Fruit fly (Drosophila melanogaster) whole organism, embryonic: Measurements from ENCODE around the gene Dlip2.

ENCODE experiments used
- Ada2b ChIP-seq: fragments of 200-800 bp; sonication (Bioruptor generic); IDR thresholded peaks from 2 replicates; pipeline ENCODE4 v1.3.6; 2022; ENCODE audit warnings: missing biosample characterization, missing genetic modification characterization
- Awh ChIP-seq: fragments of 200-800 bp; sonication (Bioruptor generic); IDR thresholded peaks from 2 replicates; pipeline ENCODE4, ENCODE4 v1.3.6; 2022; ENCODE audit warnings: missing biosample characterization, missing genetic modification characterization
- CG10267 ChIP-seq: fragments of 200-800 bp; sonication (Bioruptor generic); optimal IDR thresholded peaks from 2 replicates; lab custom pipeline; 2018; ENCODE audit warnings: missing biosample characterization, mild to moderate bottlenecking, missing genetic modification characterization, moderate library complexity
- CG14014 ChIP-seq: fragments of 200-800 bp; sonication (Bioruptor generic); IDR thresholded peaks from 2 replicates; pipeline ENCODE4 v1.3.6; 2022; ENCODE audit warnings: missing biosample characterization, missing genetic modification characterization
- CG1529 ChIP-seq: fragments of 200-800 bp; sonication (Bioruptor generic); optimal IDR thresholded peaks from 3 replicates; lab custom pipeline; 2018; ENCODE audit warnings: missing biosample characterization, missing genetic modification characterization
- CG15601 ChIP-seq: fragments of 200-800 bp; sonication (Bioruptor generic); optimal IDR thresholded peaks from 3 replicates; lab custom pipeline; 2019; ENCODE audit warnings: missing biosample characterization, mild to moderate bottlenecking, missing genetic modification characterization, moderate library complexity
- CG17186 ChIP-seq: fragments of 200-800 bp; sonication (Bioruptor generic); optimal IDR thresholded peaks from 3 replicates; lab custom pipeline; 2017; ENCODE audit warnings: missing biosample characterization, missing genetic modification reagents, missing genetic modification characterization
- CG17829 ChIP-seq: fragments of 200-800 bp; optimal IDR thresholded peaks from 2 replicates; lab custom pipeline; 2019; ENCODE audit warnings: missing biosample characterization, mild to moderate bottlenecking, missing genetic modification characterization, moderate library complexity
- CG18011 ChIP-seq: fragments of 200-800 bp; sonication (Bioruptor generic); optimal IDR thresholded peaks from 2 replicates; lab custom pipeline; 2017; ENCODE audit warnings: missing biosample characterization, missing genetic modification characterization, mild to moderate bottlenecking, moderate library complexity, missing genotype
- CG3281 ChIP-seq: fragments of 200-800 bp; sonication (Bioruptor generic); optimal IDR thresholded peaks from 3 replicates; lab custom pipeline; 2017; ENCODE audit warnings: missing biosample characterization, mild to moderate bottlenecking, missing genetic modification characterization
- CG34422 ChIP-seq: fragments of 200-800 bp; sonication (Bioruptor generic); IDR thresholded peaks from 3 replicates; pipeline ENCODE4 v1.3.6; 2022; ENCODE audit warnings: missing biosample characterization, missing genetic modification characterization
- CG3995 ChIP-seq: fragments of 200-800 bp; sonication (Bioruptor generic); optimal IDR thresholded peaks from 3 replicates; lab custom pipeline; 2016; ENCODE audit warnings: missing biosample characterization, missing genetic modification characterization
- CG4360 ChIP-seq: fragments of 200-800 bp; sonication (Bioruptor generic); IDR thresholded peaks from 2 replicates; pipeline ENCODE4 v1.3.6; 2022; ENCODE audit warnings: missing biosample characterization, missing genetic modification characterization
- CG5245 ChIP-seq: fragments of 200-800 bp; sonication (Bioruptor generic); optimal IDR thresholded peaks from 3 replicates; lab custom pipeline; 2016; ENCODE audit warnings: missing biosample characterization, missing genetic modification characterization
- CG5953 ChIP-seq: fragments of 200-800 bp; sonication (Bioruptor generic); IDR thresholded peaks from 2 replicates; pipeline ENCODE4 v1.3.6; 2022; ENCODE audit warnings: missing biosample characterization, missing genetic modification characterization
- CG7372 ChIP-seq: fragments of 200-800 bp; sonication (Bioruptor generic); IDR thresholded peaks from 2 replicates; pipeline ENCODE4 v1.3.6; 2022; ENCODE audit warnings: missing biosample characterization, missing genetic modification characterization
- CG7745 ChIP-seq: fragments of 200-800 bp; sonication (Bioruptor generic); optimal IDR thresholded peaks from 2 replicates; lab custom pipeline; 2018; ENCODE audit warnings: missing biosample characterization, mild to moderate bottlenecking, missing genetic modification characterization, moderate library complexity
- CG7963 ChIP-seq: fragments of 200-800 bp; sonication (Bioruptor generic); IDR thresholded peaks from 3 replicates; pipeline ENCODE4 v1.3.6; 2022; ENCODE audit warnings: missing biosample characterization, missing genetic modification characterization; ENCODE audit not compliant: partially characterized antibody
- CG8924 ChIP-seq: fragments of 200-800 bp; optimal IDR thresholded peaks from 3 replicates; lab custom pipeline; 2019; ENCODE audit warnings: missing biosample characterization, mild to moderate bottlenecking, missing genetic modification characterization, moderate library complexity
- Dek ChIP-seq: fragments of 200-800 bp; sonication (Bioruptor generic); optimal IDR thresholded peaks from 3 replicates; lab custom pipeline; 2019; ENCODE audit warnings: missing biosample characterization, mild to moderate bottlenecking, missing genetic modification characterization, moderate library complexity
- ERR ChIP-seq: fragments of 200-800 bp; sonication (Bioruptor generic); optimal IDR thresholded peaks from 2 replicates; lab custom pipeline; 2016; ENCODE audit warnings: missing biosample characterization, missing genetic modification characterization
- Ets65A ChIP-seq: fragments of 200-800 bp; sonication (Bioruptor generic); peaks from one replicate; lab custom pipeline; 2016; ENCODE audit warnings: missing biosample characterization, missing genetic modification characterization
- Fer2 ChIP-seq: fragments of 200-800 bp; sonication (Bioruptor generic); optimal IDR thresholded peaks from 2 replicates; lab custom pipeline; 2018; ENCODE audit warnings: missing biosample characterization, mild to moderate bottlenecking, missing genetic modification characterization, moderate library complexity
- Gsc ChIP-seq: fragments of 200-800 bp; sonication (Bioruptor generic); IDR thresholded peaks from 2 replicates; pipeline ENCODE4 v1.3.6; 2022; ENCODE audit warnings: missing biosample characterization, missing genetic modification characterization
- HHEX ChIP-seq: fragments of 200-800 bp; sonication (Bioruptor generic); optimal IDR thresholded peaks from 3 replicates; lab custom pipeline; 2017; ENCODE audit warnings: missing biosample characterization, mild to moderate bottlenecking, missing genetic modification characterization, missing genetic modification reagents
- HmgZ ChIP-seq: fragments of 200-800 bp; sonication (Bioruptor generic); optimal IDR thresholded peaks from 2 replicates; lab custom pipeline; 2018; ENCODE audit warnings: missing biosample characterization, mild to moderate bottlenecking, missing genetic modification characterization
- Hr3 ChIP-seq: fragments of 200-800 bp; sonication (Bioruptor generic); optimal IDR thresholded peaks from 3 replicates; lab custom pipeline; 2016; ENCODE audit warnings: missing biosample characterization, missing genetic modification characterization
- Hsf ChIP-seq: fragments of 200-800 bp; sonication (Bioruptor generic); optimal IDR thresholded peaks from 3 replicates; lab custom pipeline; 2016; ENCODE audit warnings: missing biosample characterization, missing genetic modification characterization
- Lpt ChIP-seq: fragments of >200 bp; optimal IDR thresholded peaks from 2 replicates; lab custom pipeline; 2018; ENCODE audit warnings: missing biosample characterization, missing genetic modification characterization
- NK7.1 ChIP-seq: fragments of 200-800 bp; sonication (Bioruptor generic); optimal IDR thresholded peaks from 3 replicates; lab custom pipeline; 2016; ENCODE audit warnings: missing biosample characterization, missing genetic modification characterization
- Rx ChIP-seq: fragments of 200-800 bp; sonication (Bioruptor generic); IDR thresholded peaks from 2 replicates; pipeline ENCODE4 v1.3.6; 2022; ENCODE audit warnings: missing biosample characterization, missing genetic modification characterization
- Side ChIP-seq: fragments of 200-800 bp; sonication (Bioruptor generic); optimal IDR thresholded peaks from 2 replicates; lab custom pipeline; 2016; ENCODE audit warnings: missing biosample characterization, missing genetic modification characterization
- Sin3A ChIP-seq: fragments of >200 bp; optimal IDR thresholded peaks from 2 replicates; lab custom pipeline; 2018
- Tbp ChIP-seq: fragments of >200 bp; optimal IDR thresholded peaks from 2 replicates; lab custom pipeline; 2018; ENCODE audit warnings: missing biosample characterization, missing genetic modification characterization
- ac ChIP-seq: fragments of 200-800 bp; sonication (Bioruptor generic); optimal IDR thresholded peaks from 3 replicates; lab custom pipeline; 2017; ENCODE audit warnings: missing biosample characterization, mild to moderate bottlenecking, missing genetic modification characterization
- al ChIP-seq: fragments of 200-800 bp; sonication (Bioruptor generic); IDR thresholded peaks from 2 replicates; pipeline ENCODE4 v1.3.6; 2022; ENCODE audit warnings: missing biosample characterization, missing genetic modification characterization
- bbx ChIP-seq: fragments of 200-800 bp; sonication (Bioruptor generic); IDR thresholded peaks from 2 replicates; pipeline ENCODE4 v1.3.6; 2022; ENCODE audit warnings: missing biosample characterization, missing genetic modification characterization; ENCODE audit not compliant: partially characterized antibody
- cato ChIP-seq: fragments of 200-800 bp; sonication (Bioruptor generic); optimal IDR thresholded peaks from 2 replicates; lab custom pipeline; 2016; ENCODE audit warnings: missing biosample characterization, missing genetic modification characterization, borderline replicate concordance
- dan ChIP-seq: fragments of 200-800 bp; sonication (Bioruptor generic); IDR thresholded peaks from 2 replicates; pipeline ENCODE4 v1.3.6; 2022; ENCODE audit warnings: missing biosample characterization, missing genetic modification characterization
- ewg ChIP-seq: fragments of 200-800 bp; sonication (Bioruptor generic); optimal IDR thresholded peaks from 3 replicates; lab custom pipeline; 2017; ENCODE audit warnings: mild to moderate bottlenecking, missing biosample characterization, missing genetic modification reagents, missing genetic modification characterization
- gcm ChIP-seq: fragments of 200-800 bp; sonication (Bioruptor generic); optimal IDR thresholded peaks from 2 replicates; lab custom pipeline; 2019; ENCODE audit warnings: missing biosample characterization, mild to moderate bottlenecking, missing genetic modification characterization, moderate library complexity
- gsb-n ChIP-seq: fragments of 200-800 bp; sonication (Bioruptor generic); optimal IDR thresholded peaks from 3 replicates; lab custom pipeline; 2018; ENCODE audit warnings: missing biosample characterization, mild to moderate bottlenecking, missing genetic modification characterization
- her ChIP-seq: fragments of 200-800 bp; sonication (Bioruptor generic); optimal IDR thresholded peaks from 2 replicates; lab custom pipeline; 2016; ENCODE audit warnings: missing biosample characterization, missing genetic modification characterization
- jumu ChIP-seq: fragments of 200-800 bp; sonication (Bioruptor generic); optimal IDR thresholded peaks from 3 replicates; lab custom pipeline; 2016; ENCODE audit warnings: missing biosample characterization, missing genetic modification characterization
- nmo ChIP-seq: fragments of 200-800 bp; sonication (Bioruptor generic); optimal IDR thresholded peaks from 2 replicates; lab custom pipeline; 2018; ENCODE audit warnings: missing biosample characterization, mild to moderate bottlenecking, missing genetic modification characterization, moderate library complexity
- sens ChIP-seq: fragments of 200-800 bp; sonication (Bioruptor generic); peaks from one replicate; lab custom pipeline; 2016; ENCODE audit warnings: missing biosample characterization, missing genetic modification characterization
- tup ChIP-seq: fragments of 200-800 bp; sonication (Bioruptor generic); optimal IDR thresholded peaks from 2 replicates; lab custom pipeline; 2016; ENCODE audit warnings: missing biosample characterization, mild to moderate bottlenecking, missing genetic modification characterization, moderate library complexity
- tx ChIP-seq: fragments of 200-800 bp; sonication (Bioruptor generic); optimal IDR thresholded peaks from 2 replicates; lab custom pipeline; 2016; ENCODE audit warnings: missing biosample characterization, missing genetic modification characterization
- wdn ChIP-seq: fragments of 200-800 bp; sonication (Bioruptor generic); IDR thresholded peaks from 2 replicates; pipeline ENCODE4 v1.3.6; 2022; ENCODE audit warnings: missing biosample characterization, missing genetic modification characterization

The Dlip2 gene

dm6 chr3R:4649126-4649811, 3.8 kb upstream of the Dlip2 start, which contains the start of gene Karybeta3 (continued):
- peak; percentile 35 for TF ChIP-seq gsb-n
- peak; percentile 68 for TF ChIP-seq Rx (GFP tag; lab: Robert Waterston, UW)
- TF ChIP-seq Ada2b (GFP tag; lab: Robert Waterston, UW), result peak; percentile 68
- TF ChIP-seq Sin3A (lab: Kevin White, UChicago), result peak; percentile 62
- TF ChIP-seq bbx, result peak; percentile 60; the same call in 1 of the 2 replicates
- peak; percentile 82 for TF ChIP-seq Hsf (GFP tag; lab: Kevin White, UChicago)
- TF ChIP-seq cato (GFP tag; lab: Kevin White, UChicago), result peak; percentile 28
- TF ChIP-seq CG17186 (GFP tag; lab: Kevin White, UChicago), result peak; percentile 97
- no peak for TF ChIP-seq Lpt (GFP tag; lab: Kevin White, UChicago)
- TF ChIP-seq CG7745, result no peak
- TF ChIP-seq ewg (GFP tag; lab: Kevin White, UChicago), result peak; percentile 78
- TF ChIP-seq CG7963, result 0 out of 3 replicates have a peak, but pooled peaks have one; percentile 50
- no peak for TF ChIP-seq ac (GFP tag; lab: Kevin White, UChicago)
- TF ChIP-seq Tbp (GFP tag; lab: Kevin White, UChicago), result no peak
- TF ChIP-seq Fer2, result peak; percentile 42
- TF ChIP-seq gcm (GFP tag; lab: Kevin White, UChicago), result peak; percentile 33
- peak; percentile 23; the same call in 1 of the 2 replicates for TF ChIP-seq CG4360
- peak; percentile 65 for TF ChIP-seq Dek (tag; lab: Kevin White, UChicago)
- TF ChIP-seq CG7372, result peak; percentile 69; the same call in 1 of the 2 replicates
- peak; percentile 46 for TF ChIP-seq CG8924 (tag; lab: Kevin White, UChicago)
- peak; percentile 67 for TF ChIP-seq al (GFP tag; lab: Robert Waterston, UW)
- peak; percentile 84 for TF ChIP-seq HmgZ (tag; lab: Kevin White, UChicago)
- TF ChIP-seq CG17829 (tag; lab: Kevin White, UChicago), result peak; percentile 74
- TF ChIP-seq tup (GFP tag; lab: Kevin White, UChicago), result peak; percentile 54
- TF ChIP-seq CG5953 (GFP tag; lab: Robert Waterston, UW), result no peak; the same call in 1 of the 2 replicates
- TF ChIP-seq nmo (GFP tag; lab: Kevin White, UChicago), result peak; percentile 69
- TF ChIP-seq her (GFP tag; lab: Kevin White, UChicago), result peak; percentile 82
- TF ChIP-seq CG14014 (GFP tag; lab: Robert Waterston, UW), result peak; percentile 70
- TF ChIP-seq Side (GFP tag; lab: Kevin White, UChicago), result peak; percentile 80
- peak; percentile 66 for TF ChIP-seq Hr3 (GFP tag; lab: Kevin White, UChicago)
- peak; percentile 76 for TF ChIP-seq HHEX (GFP tag; lab: Kevin White, UChicago)
- peak; percentile 71 for TF ChIP-seq wdn
- TF ChIP-seq CG34422, result peak; percentile 87
- no peak for TF ChIP-seq Gsc (GFP tag; lab: Robert Waterston, UW)
- TF ChIP-seq CG10267 (tag; lab: Kevin White, UChicago), result peak; percentile 70
- no peak for TF ChIP-seq dan
- peak; percentile 46 for TF ChIP-seq CG15601 (tag; lab: Kevin White, UChicago)
- TF ChIP-seq CG5245 (GFP tag; lab: Kevin White, UChicago), result peak; percentile 73
- TF ChIP-seq Ets65A, result peak; percentile 98
- no peak for TF ChIP-seq CG1529 (GFP tag; lab: Kevin White, UChicago)
- peak; percentile 68 for TF ChIP-seq Awh
- TF ChIP-seq ERR, result peak; percentile 59
- peak; percentile 86 for TF ChIP-seq jumu (GFP tag; lab: Kevin White, UChicago)
- peak; percentile 78 for TF ChIP-seq CG18011 (GFP tag; lab: Kevin White, UChicago)
- TF ChIP-seq NK7.1 (GFP tag; lab: Kevin White, UChicago), result peak; percentile 81
- peak; percentile 75 for TF ChIP-seq CG3281
- TF ChIP-seq tx (GFP tag; lab: Kevin White, UChicago), result peak; percentile 72
- TF ChIP-seq sens (GFP tag; lab: Kevin White, UChicago), result peak; percentile 96
- TF ChIP-seq CG3995 (GFP tag; lab: Kevin White, UChicago), result peak; percentile 76
